Worm (Caenorhabditis elegans) whole organism, L2 larva: ENCODE data around the gene mig-17.

Experiments
- ZK546.5 ChIP-seq: sonication (generic microtip); optimal IDR thresholded peaks from 2 replicates; lab custom pipeline; 2017; ENCODE audit warnings: missing biosample characterization, missing genetic modification characterization
- ama-1 ChIP-seq: fragments of 150-350 bp; optimal IDR thresholded peaks from 2 replicates; lab custom pipeline; 2018; ENCODE audit warnings: inconsistent platforms
- blmp-1 ChIP-seq: sonication (generic microtip); optimal IDR thresholded peaks from 2 replicates; lab custom pipeline; 2017; ENCODE audit warnings: missing genetic modification characterization, mild to moderate bottlenecking, missing compliant biosample characterization, antibody characterized with exemption, moderate library complexity; ENCODE audit not compliant: insufficient read depth
- egl-27 ChIP-seq: sonication (generic microtip); optimal IDR thresholded peaks from 3 replicates; lab custom pipeline; 2017; ENCODE audit warnings: missing biosample characterization, missing genetic modification reagents, missing genetic modification characterization
- fos-1 ChIP-seq: fragments of 150-350 bp; optimal IDR thresholded peaks from 2 replicates; lab custom pipeline; 2014; ENCODE audit warnings: missing biosample characterization, missing genetic modification characterization
- lin-11 ChIP-seq: fragments of 150-350 bp; sonication (generic microtip); optimal IDR thresholded peaks from 2 replicates; lab custom pipeline; 2014; ENCODE audit warnings: missing biosample characterization, missing genetic modification characterization, inconsistent platforms, mixed read lengths
- nhr-11 ChIP-seq: fragments of 150-350 bp; optimal IDR thresholded peaks from 2 replicates; lab custom pipeline; 2014; ENCODE audit warnings: missing biosample characterization, missing genetic modification characterization
- nhr-23 ChIP-seq: fragments of 150-350 bp; optimal IDR thresholded peaks from 2 replicates; lab custom pipeline; 2014; ENCODE audit warnings: missing biosample characterization, missing genetic modification reagents, missing genetic modification characterization
- nhr-237 ChIP-seq: fragments of 150-350 bp; optimal IDR thresholded peaks from 2 replicates; lab custom pipeline; 2014; ENCODE audit warnings: missing biosample characterization, missing genetic modification characterization
- nhr-25 ChIP-seq: fragments of 150-350 bp; sonication (generic microtip); optimal IDR thresholded peaks from 3 replicates; lab custom pipeline; 2014; ENCODE audit warnings: missing biosample characterization, missing genetic modification characterization
- nhr-6 ChIP-seq: fragments of 150-350 bp; optimal IDR thresholded peaks from 2 replicates; lab custom pipeline; 2014; ENCODE audit warnings: missing biosample characterization, missing genetic modification characterization
- nhr-77 ChIP-seq: fragments of 150-350 bp; optimal IDR thresholded peaks from 2 replicates; lab custom pipeline; 2014; ENCODE audit warnings: missing biosample characterization, missing genetic modification characterization
- snpc-4 ChIP-seq: fragments of 150-350 bp; optimal IDR thresholded peaks from 2 replicates; lab custom pipeline; 2014; ENCODE audit warnings: missing biosample characterization, missing genetic modification characterization
- zag-1 ChIP-seq: fragments of 150-350 bp; optimal IDR thresholded peaks from 2 replicates; lab custom pipeline; 2014; ENCODE audit warnings: missing biosample characterization, missing genetic modification characterization

DNA sequence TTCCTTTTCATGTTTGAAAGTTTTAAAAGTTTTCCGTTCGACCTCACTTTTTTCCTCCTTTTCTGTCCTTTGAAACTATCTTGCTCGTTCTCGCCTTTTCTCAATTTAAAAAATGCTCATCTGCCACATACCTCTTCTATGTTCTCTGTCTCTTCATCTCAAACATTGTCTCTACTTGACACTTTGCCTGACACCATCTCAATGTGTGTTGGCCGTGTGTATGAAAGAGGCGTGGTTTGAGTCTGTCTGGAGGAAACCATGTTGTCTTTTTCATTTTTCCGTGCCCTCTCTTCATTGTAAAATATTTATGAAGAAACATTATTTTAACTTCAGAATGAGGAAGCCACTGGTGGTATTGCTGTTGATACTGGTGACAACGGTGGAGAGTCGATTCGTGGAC lies 39.2 kb upstream of the mig-17 start, which contains the start of gene K03B8.6:
- TF ChIP-seq blmp-1 (tag; lab: Kevin White, UChicago): no peak
- TF ChIP-seq snpc-4 (tag; lab: Kevin White, UChicago): no peak
- TF ChIP-seq nhr-11: no peak
- no peak for TF ChIP-seq zag-1 (tag; lab: Kevin White, UChicago)
- no peak for TF ChIP-seq nhr-77 (tag; lab: Kevin White, UChicago)
- TF ChIP-seq ZK546.5 (tag; lab: Kevin White, UChicago): no peak
- no peak for TF ChIP-seq lin-11 (tag; lab: Kevin White, UChicago)
- TF ChIP-seq ama-1 (lab: Kevin White, UChicago): no peak
- TF ChIP-seq nhr-6 (tag; lab: Kevin White, UChicago): no peak
- TF ChIP-seq fos-1: no peak
- no peak for TF ChIP-seq nhr-237 (tag; lab: Kevin White, UChicago)
- no peak for TF ChIP-seq nhr-25 (tag; lab: Kevin White, UChicago)
- TF ChIP-seq nhr-23 (tag; lab: Kevin White, UChicago): no peak
- no peak for TF ChIP-seq egl-27
